Fruit fly (Drosophila melanogaster) whole organism, embryonic: ENCODE results near the gene tra.

Experiments used
- Abd-B ChIP-seq: fragments of 200-800 bp; sonication (Bioruptor generic); optimal IDR thresholded peaks from 2 replicates; lab custom pipeline; 2018; ENCODE audit warnings: missing biosample characterization, mild to moderate bottlenecking, missing genetic modification characterization, moderate library complexity
- CG10462 ChIP-seq: fragments of 200-800 bp; sonication (Bioruptor generic); optimal IDR thresholded peaks from 2 replicates; lab custom pipeline; 2016; ENCODE audit warnings: missing biosample characterization, missing genetic modification characterization
- CG12155 ChIP-seq: fragments of 200-800 bp; sonication (Bioruptor generic); optimal IDR thresholded peaks from 3 replicates; lab custom pipeline; 2016; ENCODE audit warnings: missing biosample characterization, missing genetic modification characterization
- CG12744 ChIP-seq: fragments of 200-800 bp; sonication (Bioruptor generic); optimal IDR thresholded peaks from 2 replicates; lab custom pipeline; 2016; ENCODE audit warnings: missing biosample characterization, missing genetic modification characterization
- CG13624 ChIP-seq: fragments of 200-800 bp; sonication (Bioruptor generic); optimal IDR thresholded peaks from 2 replicates; lab custom pipeline; 2016; ENCODE audit warnings: missing biosample characterization, missing genetic modification characterization
- CG13775 ChIP-seq: fragments of 200-800 bp; sonication (Bioruptor generic); optimal IDR thresholded peaks from 3 replicates; lab custom pipeline; 2017; ENCODE audit warnings: missing biosample characterization, mild to moderate bottlenecking, missing genetic modification characterization
- CG16813 ChIP-seq: fragments of 200-800 bp; sonication (Bioruptor generic); IDR thresholded peaks from 3 replicates; pipeline ENCODE4 v1.3.6; 2022; ENCODE audit warnings: missing biosample characterization, missing genetic modification characterization; ENCODE audit not compliant: partially characterized antibody
- CG17829 ChIP-seq: fragments of 200-800 bp; optimal IDR thresholded peaks from 2 replicates; lab custom pipeline; 2019; ENCODE audit warnings: missing biosample characterization, mild to moderate bottlenecking, missing genetic modification characterization, moderate library complexity
- CG18262 ChIP-seq: fragments of 200-800 bp; optimal IDR thresholded peaks from 3 replicates; lab custom pipeline; 2019; ENCODE audit warnings: missing biosample characterization, mild to moderate bottlenecking, missing genetic modification characterization, moderate library complexity
- CG2116 ChIP-seq: fragments of 200-800 bp; sonication (Bioruptor generic); optimal IDR thresholded peaks from 3 replicates; lab custom pipeline; 2018; ENCODE audit warnings: missing biosample characterization, mild to moderate bottlenecking, missing genetic modification characterization
- CG2120 ChIP-seq: fragments of 200-800 bp; sonication (Bioruptor generic); optimal IDR thresholded peaks from 3 replicates; lab custom pipeline; 2016; ENCODE audit warnings: missing biosample characterization, missing genetic modification characterization
- CG4328 ChIP-seq: fragments of 200-800 bp; sonication (Bioruptor generic); optimal IDR thresholded peaks from 3 replicates; lab custom pipeline; 2017; ENCODE audit warnings: missing biosample characterization, missing genetic modification reagents, missing genetic modification characterization
- CG4424 ChIP-seq: fragments of 200-800 bp; sonication (Bioruptor generic); optimal IDR thresholded peaks from 3 replicates; lab custom pipeline; 2016; ENCODE audit warnings: missing biosample characterization, missing genetic modification characterization
- CG4617 ChIP-seq: fragments of 200-800 bp; sonication (Bioruptor generic); optimal IDR thresholded peaks from 3 replicates; lab custom pipeline; 2016; ENCODE audit warnings: missing biosample characterization, missing genetic modification characterization, borderline replicate concordance
- CG7357 ChIP-seq: fragments of 200-800 bp; sonication (Bioruptor generic); IDR thresholded peaks from 3 replicates; pipeline ENCODE4 v1.3.6; 2022; ENCODE audit warnings: missing biosample characterization, missing genetic modification characterization
- CG7963 ChIP-seq: fragments of 200-800 bp; sonication (Bioruptor generic); IDR thresholded peaks from 3 replicates; pipeline ENCODE4 v1.3.6; 2022; ENCODE audit warnings: missing biosample characterization, missing genetic modification characterization; ENCODE audit not compliant: partially characterized antibody
- CG9797 ChIP-seq: fragments of 200-800 bp; sonication (Bioruptor generic); optimal IDR thresholded peaks from 3 replicates; lab custom pipeline; 2018; ENCODE audit warnings: missing biosample characterization, mild to moderate bottlenecking, missing genetic modification characterization
- D19B ChIP-seq: fragments of 200-800 bp; sonication (Bioruptor generic); optimal IDR thresholded peaks from 2 replicates; lab custom pipeline; 2017; ENCODE audit warnings: missing biosample characterization, mild to moderate bottlenecking, missing genetic modification characterization
- Deaf1 ChIP-seq: fragments of 200-800 bp; optimal IDR thresholded peaks from 3 replicates; lab custom pipeline; 2019; ENCODE audit warnings: missing biosample characterization, mild to moderate bottlenecking, missing genetic modification characterization, moderate library complexity
- Dp ChIP-seq: fragments of 200-800 bp; sonication (Bioruptor generic); optimal IDR thresholded peaks from 2 replicates; lab custom pipeline; 2018; ENCODE audit warnings: missing biosample characterization, mild to moderate bottlenecking, missing genetic modification characterization, moderate library complexity
- Eip74EF ChIP-seq, 2 experiments: fragments of 200-800 bp in 1 of 2; fragments of >200 bp in 1 of 2; sonication (Bioruptor generic) in 1 of 2; optimal IDR thresholded peaks; 2 replicates each; lab custom pipeline; 2017 to 2019; ENCODE audit warnings: missing biosample characterization in 2 of 2, missing genetic modification characterization in 2 of 2, mild to moderate bottlenecking in 1 of 2, moderate library complexity in 1 of 2
- Ets65A ChIP-seq: fragments of 200-800 bp; sonication (Bioruptor generic); peaks from one replicate; lab custom pipeline; 2016; ENCODE audit warnings: missing biosample characterization, missing genetic modification characterization
- Ets97D ChIP-seq: fragments of 200-800 bp; sonication (Bioruptor generic); optimal IDR thresholded peaks from 3 replicates; lab custom pipeline; 2016; ENCODE audit warnings: missing biosample characterization, missing genetic modification characterization
- Fer1 ChIP-seq: fragments of 200-800 bp; sonication (Bioruptor generic); optimal IDR thresholded peaks from 2 replicates; lab custom pipeline; 2017; ENCODE audit warnings: missing biosample characterization, mild to moderate bottlenecking, missing genetic modification characterization
- Lim3 ChIP-seq: fragments of 200-800 bp; sonication (Bioruptor generic); IDR thresholded peaks from 2 replicates; pipeline ENCODE4 v1.3.6; 2022; ENCODE audit warnings: missing biosample characterization, missing genetic modification characterization
- Myb ChIP-seq: fragments of 200-800 bp; sonication (Bioruptor generic); optimal IDR thresholded peaks from 2 replicates; lab custom pipeline; 2016; ENCODE audit warnings: missing biosample characterization, missing genetic modification characterization
- NC2β ChIP-seq: fragments of 200-800 bp; sonication (Bioruptor generic); optimal IDR thresholded peaks from 2 replicates; lab custom pipeline; 2016; ENCODE audit warnings: missing biosample characterization, missing genetic modification characterization
- Neu2 ChIP-seq: fragments of 200-800 bp; sonication (Bioruptor generic); optimal IDR thresholded peaks from 3 replicates; lab custom pipeline; 2016; ENCODE audit warnings: missing biosample characterization, missing genetic modification characterization, borderline replicate concordance
- Optix ChIP-seq: fragments of 200-800 bp; sonication (Bioruptor generic); IDR thresholded peaks from 3 replicates; pipeline ENCODE4 v1.3.6; 2022; ENCODE audit warnings: missing biosample characterization, missing genetic modification characterization
- Pdp1 ChIP-seq, 2 experiments: fragments of 200-800 bp; sonication (Bioruptor generic); optimal IDR thresholded peaks; 3 replicates each; lab custom pipeline; 2016; ENCODE audit warnings: missing biosample characterization in 2 of 2, missing genetic modification characterization in 2 of 2, mild to moderate bottlenecking in 1 of 2, moderate library complexity in 1 of 2
- Rx ChIP-seq: fragments of 200-800 bp; sonication (Bioruptor generic); IDR thresholded peaks from 2 replicates; pipeline ENCODE4 v1.3.6; 2022; ENCODE audit warnings: missing biosample characterization, missing genetic modification characterization
- Spps ChIP-seq: fragments of 200-800 bp; sonication (Bioruptor generic); optimal IDR thresholded peaks from 2 replicates; lab custom pipeline; 2018; ENCODE audit warnings: missing biosample characterization, mild to moderate bottlenecking, missing genetic modification characterization
- Sry-β ChIP-seq: fragments of 200-800 bp; sonication (Bioruptor generic); optimal IDR thresholded peaks from 2 replicates; lab custom pipeline; 2018; ENCODE audit warnings: missing biosample characterization, mild to moderate bottlenecking, missing genetic modification characterization, moderate library complexity
- ato ChIP-seq: fragments of 200-800 bp; sonication (Bioruptor generic); IDR thresholded peaks from 2 replicates; pipeline ENCODE4 v1.3.6; 2022; ENCODE audit warnings: missing biosample characterization, missing genetic modification characterization; ENCODE audit not compliant: partially characterized antibody
- cas ChIP-seq: fragments of 200-800 bp; sonication (Bioruptor generic); IDR thresholded peaks from 2 replicates; pipeline ENCODE4 v1.3.6; 2022; ENCODE audit warnings: missing biosample characterization, missing genetic modification characterization
- dimm ChIP-seq: fragments of 200-800 bp; sonication (Bioruptor generic); IDR thresholded peaks from 2 replicates; pipeline ENCODE4 v1.3.6; 2022; ENCODE audit warnings: missing biosample characterization, missing genetic modification characterization
- eve ChIP-seq, 2 experiments: fragments of >200 bp; optimal IDR thresholded peaks; 2 replicates each; lab custom pipeline; 2017; ENCODE audit warnings: missing biosample characterization in 2 of 2, missing genetic modification characterization in 2 of 2
- grau ChIP-seq: fragments of 200-800 bp; optimal IDR thresholded peaks from 3 replicates; lab custom pipeline; 2019; ENCODE audit warnings: missing biosample characterization, mild to moderate bottlenecking, missing genetic modification characterization, moderate library complexity
- gsb ChIP-seq: fragments of 200-800 bp; sonication (Bioruptor generic); IDR thresholded peaks from 2 replicates; pipeline ENCODE4 v1.3.6; 2022; ENCODE audit warnings: missing biosample characterization, missing genetic modification characterization
- gt ChIP-seq: fragments of 200-800 bp; sonication (Bioruptor generic); IDR thresholded peaks from 2 replicates; pipeline ENCODE4 v1.3.6; 2022; ENCODE audit warnings: missing biosample characterization, missing genetic modification characterization
- mld ChIP-seq: fragments of 200-800 bp; sonication (Bioruptor generic); IDR thresholded peaks from 3 replicates; pipeline ENCODE4 v1.3.6; 2022; ENCODE audit warnings: missing biosample characterization, missing genetic modification characterization; ENCODE audit not compliant: partially characterized antibody
- nmo ChIP-seq: fragments of 200-800 bp; sonication (Bioruptor generic); optimal IDR thresholded peaks from 2 replicates; lab custom pipeline; 2018; ENCODE audit warnings: missing biosample characterization, mild to moderate bottlenecking, missing genetic modification characterization, moderate library complexity
- nom ChIP-seq: fragments of 200-800 bp; sonication (Bioruptor generic); optimal IDR thresholded peaks from 2 replicates; lab custom pipeline; 2017; ENCODE audit warnings: missing biosample characterization, missing genetic modification characterization, mild to moderate bottlenecking, moderate library complexity, missing genetic modification reagents
- pzg ChIP-seq: fragments of 200-800 bp; sonication (Bioruptor generic); optimal IDR thresholded peaks from 3 replicates; lab custom pipeline; 2018; ENCODE audit warnings: missing biosample characterization, mild to moderate bottlenecking, missing genetic modification characterization, moderate library complexity
- shn ChIP-seq: fragments of 200-800 bp; sonication (Bioruptor generic); optimal IDR thresholded peaks from 3 replicates; lab custom pipeline; 2016; ENCODE audit warnings: missing biosample characterization, missing genetic modification characterization
- so ChIP-seq: fragments of 200-800 bp; sonication (Bioruptor generic); IDR thresholded peaks from 3 replicates; pipeline ENCODE4 v1.3.6; 2022; ENCODE audit warnings: missing biosample characterization, missing genetic modification characterization
- tll ChIP-seq, 2 experiments: fragments of 200-800 bp in 1 of 2; fragments of >200 bp in 1 of 2; sonication (Bioruptor generic) in 1 of 2; optimal IDR thresholded peaks; 2 replicates each; lab custom pipeline; 2017 to 2019; ENCODE audit warnings: missing biosample characterization in 2 of 2, missing genetic modification characterization in 2 of 2, mild to moderate bottlenecking in 1 of 2, moderate library complexity in 1 of 2
- trem ChIP-seq: fragments of 200-800 bp; optimal IDR thresholded peaks from 3 replicates; lab custom pipeline; 2019; ENCODE audit warnings: missing biosample characterization, mild to moderate bottlenecking, missing genetic modification characterization, moderate library complexity
- vvl ChIP-seq: fragments of 200-800 bp; sonication (Bioruptor generic); IDR thresholded peaks from 2 replicates; pipeline ENCODE4 v1.3.6; 2022; ENCODE audit warnings: missing biosample characterization, missing genetic modification characterization
- wek ChIP-seq: fragments of 200-800 bp; sonication (Bioruptor generic); optimal IDR thresholded peaks from 3 replicates; lab custom pipeline; 2018; ENCODE audit warnings: missing biosample characterization, mild to moderate bottlenecking, missing genetic modification characterization, moderate library complexity

tra gene

DNA sequence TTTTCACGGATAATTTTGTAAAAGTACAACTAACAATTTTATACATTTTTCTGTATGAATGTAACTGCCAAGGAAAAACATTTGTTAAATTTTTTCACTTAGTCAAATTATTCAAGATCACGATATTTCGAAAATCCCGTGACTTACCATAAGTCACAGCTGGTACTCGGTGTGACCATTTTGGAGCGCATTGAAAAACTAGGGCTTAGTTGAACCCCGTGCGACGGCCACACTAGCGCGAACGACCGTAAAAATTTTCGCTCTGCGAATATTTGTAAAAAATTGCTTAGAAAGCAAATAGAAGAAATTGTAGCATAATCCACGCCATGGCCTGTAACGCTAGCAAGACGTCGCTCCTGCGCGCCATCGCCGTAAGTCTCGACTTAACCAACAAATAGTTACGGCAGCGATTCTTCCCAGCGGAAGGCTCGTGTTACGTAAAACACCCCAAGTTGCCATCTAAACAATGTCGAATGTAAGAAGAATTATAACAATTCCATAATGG lies 6.7 kb downstream of the tra start, which contains the start of gene UQCR-C2 (continued):
- TF ChIP-seq ato (no peak), trem (tag; lab: Kevin White, UChicago) (peak; percentile 70), Myb (GFP tag; lab: Kevin White, UChicago) (peak; percentile 70), CG16813 (peak; percentile 52; the same call in 2 of the 3 replicates), Pdp1 (GFP tag; optimal IDR thresholded peaks at IDR 0.05; lab: Kevin White, UChicago) (peak in 1 of 2 experiments; percentile 98), CG7357 (GFP tag; lab: Robert Waterston, UW) (no peak), CG4424 (GFP tag; lab: Kevin White, UChicago) (no peak), D19B (GFP tag; lab: Kevin White, UChicago) (no peak), wek (GFP tag; lab: Kevin White, UChicago) (no peak), Spps (tag; lab: Kevin White, UChicago) (no peak), dimm (GFP tag; lab: Robert Waterston, UW) (no peak), CG7963 (no peak), Eip74EF (GFP tag; optimal IDR thresholded peaks at IDR 0.05; lab: Kevin White, UChicago) (no peak), CG4328 (GFP tag; lab: Kevin White, UChicago) (no peak), eve (GFP tag; optimal IDR thresholded peaks at IDR 0.05; lab: Kevin White, UChicago) (no peak), gsb (GFP tag; lab: Robert Waterston, UW) (no peak), CG18262 (tag; lab: Kevin White, UChicago) (no peak), CG2116 (GFP tag; lab: Kevin White, UChicago) (peak; percentile 44), cas (GFP tag; lab: Robert Waterston, UW) (no peak), CG4617 (GFP tag; lab: Kevin White, UChicago) (peak; percentile 89), CG17829 (peak; percentile 60), Ets97D (GFP tag; lab: Kevin White, UChicago) (peak; percentile 60), CG10462 (GFP tag; lab: Kevin White, UChicago) (no peak), Deaf1 (tag; lab: Kevin White, UChicago) (no peak), gt (GFP tag; lab: Robert Waterston, UW) (no peak), shn (no peak), Rx (GFP tag; lab: Robert Waterston, UW) (no peak), Dp (GFP tag; lab: Kevin White, UChicago) (peak; percentile 64), so (GFP tag; lab: Robert Waterston, UW) (no peak), Neu2 (GFP tag; lab: Kevin White, UChicago) (no peak), Sry-β (GFP tag; lab: Kevin White, UChicago) (peak; percentile 34), CG13624 (GFP tag; lab: Kevin White, UChicago) (peak; percentile 56), pzg (GFP tag; lab: Kevin White, UChicago) (peak; percentile 93), CG12744 (GFP tag; lab: Kevin White, UChicago) (no peak), NC2β (peak; percentile 58), Optix (GFP tag; lab: Robert Waterston, UW) (no peak), CG12155 (GFP tag; lab: Kevin White, UChicago) (no peak), mld (0 out of 3 replicates have a peak, but pooled peaks have one; percentile 16), CG2120 (GFP tag; lab: Kevin White, UChicago) (peak; percentile 28), nom (GFP tag; lab: Kevin White, UChicago) (peak; percentile 36), Lim3 (no peak), CG13775 (GFP tag; lab: Kevin White, UChicago) (no peak), tll (GFP tag; optimal IDR thresholded peaks at IDR 0.05; lab: Kevin White, UChicago) (peak in 1 of 2 experiments; percentile 51), grau (tag; lab: Kevin White, UChicago) (peak; percentile 41), Fer1 (GFP tag; lab: Kevin White, UChicago) (peak; percentile 42), vvl (GFP tag; lab: Robert Waterston, UW) (peak; percentile 49), CG9797 (GFP tag; lab: Kevin White, UChicago) (peak; percentile 91), Ets65A (GFP tag; lab: Kevin White, UChicago) (peak; percentile 87), Abd-B (GFP tag; lab: Kevin White, UChicago) (peak; percentile 65), nmo (GFP tag; lab: Kevin White, UChicago) (peak; percentile 42)
